Worm (Caenorhabditis elegans) whole organism, L1 larva: ENCODE results near the gene Y62F5A.10.

Experiments
- C16A3.4 ChIP-seq: fragments of 150-350 bp; optimal IDR thresholded peaks from 2 replicates; lab custom pipeline; 2014; ENCODE audit warnings: missing biosample characterization, missing genetic modification characterization
- alr-1 ChIP-seq: fragments of 200-800 bp; sonication (Bioruptor generic); optimal IDR thresholded peaks from 2 replicates; lab custom pipeline; 2018; ENCODE audit warnings: borderline replicate concordance, mild to moderate bottlenecking, missing genetic modification characterization, missing compliant biosample characterization
- aly-2 ChIP-seq: fragments of 150-350 bp; optimal IDR thresholded peaks from 2 replicates; lab custom pipeline; 2014; ENCODE audit warnings: missing biosample characterization, missing genetic modification characterization
- blmp-1 ChIP-seq: fragments of 150-350 bp; optimal IDR thresholded peaks from 2 replicates; lab custom pipeline; 2014; ENCODE audit warnings: missing biosample characterization, missing genetic modification characterization
- ceh-63 ChIP-seq: fragments of 200-800 bp; sonication (Bioruptor generic); optimal IDR thresholded peaks from 2 replicates; lab custom pipeline; 2018; ENCODE audit warnings: mild to moderate bottlenecking, missing genetic modification characterization, missing compliant biosample characterization
- ceh-88 ChIP-seq: fragments of 200-800 bp; sonication (Bioruptor generic); IDR thresholded peaks from 2 replicates; pipeline ENCODE4 v1.3.6; 2022; ENCODE audit warnings: missing genetic modification characterization, missing compliant biosample characterization
- ceh-90 ChIP-seq: sonication (generic microtip); optimal IDR thresholded peaks from 2 replicates; lab custom pipeline; 2016; ENCODE audit warnings: missing genetic modification characterization, missing compliant biosample characterization
- dpl-1 ChIP-seq, 3 experiments: fragments of 150-350 bp in 2 of 3; sonication (generic microtip) in 1 of 3; optimal IDR thresholded peaks; 2 replicates each; lab custom pipeline; 2014 to 2017; ENCODE audit warnings: missing biosample characterization in 3 of 3, missing genetic modification characterization in 3 of 3, missing genetic modification reagents in 3 of 3
- dsc-1 ChIP-seq: sonication (generic microtip); optimal IDR thresholded peaks from 2 replicates; lab custom pipeline; 2016; ENCODE audit warnings: mild to moderate bottlenecking, missing genetic modification characterization, missing compliant biosample characterization
- efl-1 ChIP-seq, 4 experiments: fragments of 150-350 bp; optimal IDR thresholded peaks in 3 of 4; peaks in 1 of 4; 1 replicate in 1 of 4; 2 replicates in 3 of 4; lab custom pipeline; 2014; ENCODE audit warnings: missing biosample characterization in 2 of 4, missing genetic modification characterization in 2 of 4, missing genetic modification reagents in 2 of 4
- efl-3 ChIP-seq: fragments of 200-800 bp; sonication (Bioruptor generic); optimal IDR thresholded peaks from 2 replicates; lab custom pipeline; 2018; ENCODE audit warnings: mild to moderate bottlenecking, missing genetic modification characterization, missing compliant biosample characterization
- elt-2 ChIP-seq: sonication (generic microtip); optimal IDR thresholded peaks from 2 replicates; lab custom pipeline; 2016; ENCODE audit warnings: missing genetic modification characterization, mild to moderate bottlenecking, inconsistent platforms, missing compliant biosample characterization, missing genetic modification reagents
- fkh-4 ChIP-seq: sonication (generic microtip); optimal IDR thresholded peaks from 2 replicates; lab custom pipeline; 2016; ENCODE audit warnings: missing compliant biosample characterization, missing genetic modification characterization, borderline replicate concordance
- fos-1 ChIP-seq: fragments of 150-350 bp; optimal IDR thresholded peaks from 2 replicates; lab custom pipeline; 2014; ENCODE audit warnings: missing biosample characterization, missing genetic modification characterization
- hlh-4 ChIP-seq: sonication (generic microtip); optimal IDR thresholded peaks from 2 replicates; lab custom pipeline; 2016; ENCODE audit warnings: mild to moderate bottlenecking, missing genetic modification characterization, missing compliant biosample characterization
- irx-1 ChIP-seq: sonication (generic microtip); optimal IDR thresholded peaks from 2 replicates; lab custom pipeline; 2016; ENCODE audit warnings: missing genetic modification characterization, missing compliant biosample characterization
- lin-15B ChIP-seq: fragments of 150-350 bp; sonication (generic microtip); optimal IDR thresholded peaks from 3 replicates; lab custom pipeline; 2014; ENCODE audit warnings: missing biosample characterization, missing genetic modification characterization
- lsy-2 ChIP-seq, 2 experiments: fragments of 150-350 bp; optimal IDR thresholded peaks; 2 replicates each; lab custom pipeline; 2014; ENCODE audit warnings: missing biosample characterization in 2 of 2, missing genetic modification characterization in 2 of 2
- mab-9 ChIP-seq: fragments of 200-800 bp; sonication (Bioruptor generic); IDR thresholded peaks from 2 replicates; pipeline ENCODE4 v1.3.6; 2022; ENCODE audit warnings: missing genetic modification reagents, missing genetic modification characterization, missing compliant biosample characterization
- mdl-1 ChIP-seq, 2 experiments: fragments of 150-350 bp; optimal IDR thresholded peaks; 2 replicates each; lab custom pipeline; 2014 to 2017; ENCODE audit warnings: missing biosample characterization in 2 of 2, missing genetic modification characterization in 2 of 2, inconsistent platforms in 1 of 2
- mep-1 ChIP-seq: fragments of 150-350 bp; optimal IDR thresholded peaks from 2 replicates; lab custom pipeline; 2014; ENCODE audit warnings: missing biosample characterization, missing genetic modification characterization
- nhr-11 ChIP-seq: fragments of 150-350 bp; optimal IDR thresholded peaks from 2 replicates; lab custom pipeline; 2014; ENCODE audit warnings: missing biosample characterization, missing genetic modification characterization
- nhr-12 ChIP-seq: sonication (generic microtip); optimal IDR thresholded peaks from 2 replicates; lab custom pipeline; 2017; ENCODE audit warnings: missing biosample characterization, missing genetic modification characterization
- nhr-20 ChIP-seq: sonication (generic microtip); optimal IDR thresholded peaks from 2 replicates; lab custom pipeline; 2016; ENCODE audit warnings: mild to moderate bottlenecking, missing genetic modification characterization, missing compliant biosample characterization
- nhr-237 ChIP-seq: fragments of 150-350 bp; optimal IDR thresholded peaks from 2 replicates; lab custom pipeline; 2014; ENCODE audit warnings: missing biosample characterization, missing genetic modification characterization
- nhr-71 ChIP-seq: sonication (generic microtip); optimal IDR thresholded peaks from 2 replicates; lab custom pipeline; 2016; ENCODE audit warnings: mild to moderate bottlenecking, missing genetic modification characterization, moderate library complexity, missing compliant biosample characterization
- nhr-77 ChIP-seq: fragments of 150-350 bp; optimal IDR thresholded peaks from 2 replicates; lab custom pipeline; 2014; ENCODE audit warnings: missing biosample characterization, missing genetic modification characterization
- pqm-1 ChIP-seq: sonication (generic microtip); optimal IDR thresholded peaks from 3 replicates; lab custom pipeline; 2017; ENCODE audit warnings: missing biosample characterization, missing genetic modification characterization
- rnt-1 ChIP-seq: sonication (generic microtip); optimal IDR thresholded peaks from 2 replicates; lab custom pipeline; 2016; ENCODE audit warnings: mild to moderate bottlenecking, missing genetic modification characterization, moderate library complexity, missing compliant biosample characterization
- skn-1 ChIP-seq: fragments of 150-350 bp; optimal IDR thresholded peaks from 2 replicates; lab custom pipeline; 2014; ENCODE audit warnings: missing biosample characterization, missing genetic modification characterization
- sox-4 ChIP-seq: sonication (generic microtip); optimal IDR thresholded peaks from 2 replicates; lab custom pipeline; 2016; ENCODE audit warnings: missing genetic modification characterization, missing compliant biosample characterization
- unc-130 ChIP-seq: fragments of 150-350 bp; optimal IDR thresholded peaks from 2 replicates; lab custom pipeline; 2017; ENCODE audit warnings: missing biosample characterization, missing genetic modification characterization, inconsistent platforms
- unc-30 ChIP-seq: sonication (generic microtip); optimal IDR thresholded peaks from 2 replicates; lab custom pipeline; 2017; ENCODE audit warnings: missing biosample characterization, missing genetic modification characterization
- unc-86 ChIP-seq: sonication (generic microtip); optimal IDR thresholded peaks from 2 replicates; lab custom pipeline; 2016; ENCODE audit warnings: missing genetic modification characterization, missing compliant biosample characterization
- unc-98 ChIP-seq: fragments of 200-800 bp; sonication (Bioruptor generic); IDR thresholded peaks from 2 replicates; pipeline ENCODE4 v1.3.6; 2022; ENCODE audit warnings: missing genetic modification characterization, missing compliant biosample characterization
- xbp-1 ChIP-seq: sonication (generic microtip); optimal IDR thresholded peaks from 2 replicates; lab custom pipeline; 2016; ENCODE audit warnings: missing genetic modification characterization, missing compliant biosample characterization
- zip-4 ChIP-seq: fragments of 200-800 bp; sonication (Bioruptor generic); optimal IDR thresholded peaks from 2 replicates; lab custom pipeline; 2018; ENCODE audit warnings: mild to moderate bottlenecking, missing genetic modification characterization, moderate library complexity, missing compliant biosample characterization
- ztf-11 ChIP-seq, 2 experiments: sonication (generic microtip); optimal IDR thresholded peaks; 2 replicates each; lab custom pipeline; 2016 to 2017; ENCODE audit warnings: missing genetic modification characterization in 2 of 2, missing biosample characterization in 1 of 2, missing compliant biosample characterization in 1 of 2
- ztf-4 ChIP-seq: fragments of 150-350 bp; optimal IDR thresholded peaks from 2 replicates; lab custom pipeline; 2014; ENCODE audit warnings: missing biosample characterization, missing genetic modification characterization

Y62F5A.10 gene

ce11 chrII:11534429-11535099 lies 13.2 kb downstream of the Y62F5A.10 start, which contains the start of gene Y62F5A.12 (continued):
- TF ChIP-seq mab-9 (GFP tag; lab: Robert Waterston, UW) (peak; percentile 87), ztf-11 (tag; optimal IDR thresholded peaks at IDR 0.05; lab: Kevin White, UChicago) (peak in 1 of 2 experiments; percentile 94), unc-130 (peak; percentile 61), zip-4 (GFP tag; lab: Kevin White, UChicago) (peak; percentile 11), unc-98 (peak; percentile 94), irx-1 (tag; lab: Kevin White, UChicago) (peak; percentile 44), lsy-2 (tag; optimal IDR thresholded peaks at IDR 0.05; lab: Kevin White, UChicago) (peak; percentile 72 to 73), ceh-88 (GFP tag; lab: Robert Waterston, UW) (peak; percentile 90), mep-1 (tag; lab: Kevin White, UChicago) (peak; percentile 63), blmp-1 (tag; lab: Kevin White, UChicago) (peak; percentile 22), nhr-77 (peak; percentile 72), dpl-1 (GFP tag; optimal IDR thresholded peaks at IDR 0.05; lab: Kevin White, UChicago) (peak; percentile 81 to 89 (median 85)), rnt-1 (tag; lab: Kevin White, UChicago) (peak; percentile 99), dsc-1 (peak; percentile 83), efl-3 (GFP tag; lab: Kevin White, UChicago) (peak; percentile 10), unc-86 (peak; percentile 84), fos-1 (tag; lab: Kevin White, UChicago) (peak; percentile 31), lin-15B (tag; lab: Kevin White, UChicago) (peak; percentile 82)

ce11 chrII:11535429-11535828 lies 14.0 kb downstream of the Y62F5A.10 start:
- TF ChIP-seq alr-1: no peak
- TF ChIP-seq fkh-4 (tag; lab: Kevin White, UChicago): no peak
- TF ChIP-seq ceh-63 (GFP tag; lab: Kevin White, UChicago): no peak
- no peak for TF ChIP-seq nhr-11 (tag; lab: Kevin White, UChicago)
- TF ChIP-seq, all 84 proteins: peak for 0

ce11 chrII:11535924-11536323 lies 14.5 kb downstream of the Y62F5A.10 start:
- no peak for TF ChIP-seq xbp-1 (tag; lab: Kevin White, UChicago)
- TF ChIP-seq efl-1 (optimal IDR thresholded peaks at IDR 0.05; lab: Kevin White, UChicago): no peak
- peak in 1 of 2 experiments; percentile 82 for TF ChIP-seq efl-1 (GFP tag; optimal IDR thresholded peaks at IDR 0.05 in 1 of 2; lab: Kevin White, UChicago)
- TF ChIP-seq, all 84 proteins: peak for 1

- no peak for TF ChIP-seq skn-1 (tag; lab: Kevin White, UChicago)
- no peak for TF ChIP-seq C16A3.4
- TF ChIP-seq nhr-20 (tag; lab: Kevin White, UChicago): no peak
- no peak for TF ChIP-seq nhr-77
- TF ChIP-seq unc-30: no peak
- no peak for TF ChIP-seq ztf-4
- TF ChIP-seq nhr-237 (tag; lab: Kevin White, UChicago): no peak
- TF ChIP-seq nhr-71 (tag; lab: Kevin White, UChicago): no peak
- no peak for TF ChIP-seq unc-86
- no peak for TF ChIP-seq aly-2 (tag; lab: Kevin White, UChicago)
- no peak for TF ChIP-seq nhr-12 (tag; lab: Kevin White, UChicago)
- TF ChIP-seq rnt-1 (tag; lab: Kevin White, UChicago): no peak
- TF ChIP-seq mdl-1 (tag; optimal IDR thresholded peaks at IDR 0.05; lab: Kevin White, UChicago): no peak
- TF ChIP-seq sox-4 (tag; lab: Kevin White, UChicago): no peak
- TF ChIP-seq pqm-1 (tag; lab: Kevin White, UChicago): no peak
- no peak for TF ChIP-seq ceh-90 (tag; lab: Kevin White, UChicago)
- no peak for TF ChIP-seq hlh-4 (tag; lab: Kevin White, UChicago)
- no peak for TF ChIP-seq elt-2 (tag; lab: Kevin White, UChicago)
- TF ChIP-seq, all 84 proteins: peak for 0
Observed at ce11 chrII:11536505-11536904, 15.1 kb downstream of the Y62F5A.10 start.
